Fruit fly (Drosophila melanogaster) whole organism, embryonic: ENCODE data around the gene CG5639.

ENCODE experiments used
- Awh ChIP-seq: fragments of 200-800 bp; sonication (Bioruptor generic); IDR thresholded peaks from 2 replicates; pipeline ENCODE4, ENCODE4 v1.3.6; 2022; ENCODE audit warnings: missing biosample characterization, missing genetic modification characterization
- CG11504 ChIP-seq: fragments of 200-800 bp; sonication (Bioruptor generic); optimal IDR thresholded peaks from 3 replicates; lab custom pipeline; 2019; ENCODE audit warnings: missing biosample characterization, mild to moderate bottlenecking, missing genetic modification characterization, moderate library complexity
- CG13424 ChIP-seq: fragments of 200-800 bp; sonication (Bioruptor generic); optimal IDR thresholded peaks from 2 replicates; lab custom pipeline; 2019; ENCODE audit warnings: missing biosample characterization, mild to moderate bottlenecking, missing genetic modification characterization, moderate library complexity
- CG14441 ChIP-seq: fragments of 200-800 bp; sonication (Bioruptor generic); IDR thresholded peaks from 2 replicates; pipeline ENCODE4 v1.3.6; 2022; ENCODE audit warnings: missing biosample characterization, missing genetic modification characterization
- CG2129 ChIP-seq: fragments of 200-800 bp; sonication (Bioruptor generic); IDR thresholded peaks from 2 replicates; pipeline ENCODE4 v1.3.6; 2022; ENCODE audit warnings: missing biosample characterization, missing genetic modification characterization; ENCODE audit not compliant: partially characterized antibody
- CG3065 ChIP-seq: fragments of 200-800 bp; sonication (Bioruptor generic); optimal IDR thresholded peaks from 2 replicates; lab custom pipeline; 2016; ENCODE audit warnings: missing biosample characterization, missing genetic modification characterization
- CG32532 ChIP-seq: fragments of 200-800 bp; sonication (Bioruptor generic); IDR thresholded peaks from 2 replicates; pipeline ENCODE4 v1.3.6; 2022; ENCODE audit warnings: missing biosample characterization, missing genetic modification characterization
- CG34376 ChIP-seq: fragments of 200-800 bp; sonication (Bioruptor generic); optimal IDR thresholded peaks from 2 replicates; lab custom pipeline; 2018; ENCODE audit warnings: missing biosample characterization, mild to moderate bottlenecking, missing genetic modification characterization
- CG8359 ChIP-seq: fragments of 200-800 bp; sonication (Bioruptor generic); optimal IDR thresholded peaks from 2 replicates; lab custom pipeline; 2017; ENCODE audit warnings: missing biosample characterization, mild to moderate bottlenecking, missing genetic modification characterization, borderline replicate concordance
- CG9817 ChIP-seq: fragments of 200-800 bp; sonication (Bioruptor generic); optimal IDR thresholded peaks from 2 replicates; lab custom pipeline; 2018; ENCODE audit warnings: missing biosample characterization, mild to moderate bottlenecking, missing genetic modification characterization, moderate library complexity
- CG9876 ChIP-seq: fragments of 200-800 bp; sonication (Bioruptor generic); optimal IDR thresholded peaks from 2 replicates; lab custom pipeline; 2016; ENCODE audit warnings: missing biosample characterization, missing genetic modification characterization
- Dad ChIP-seq: fragments of 200-800 bp; sonication (Bioruptor generic); optimal IDR thresholded peaks from 3 replicates; lab custom pipeline; 2016; ENCODE audit warnings: missing biosample characterization, missing genetic modification characterization
- Ets65A ChIP-seq: fragments of 200-800 bp; sonication (Bioruptor generic); peaks from one replicate; lab custom pipeline; 2016; ENCODE audit warnings: missing biosample characterization, missing genetic modification characterization
- HmgD ChIP-seq: fragments of 200-800 bp; sonication (Bioruptor generic); optimal IDR thresholded peaks from 3 replicates; lab custom pipeline; 2016; ENCODE audit warnings: missing biosample characterization, missing genetic modification characterization
- Jarid2 ChIP-seq: fragments of 200-800 bp; sonication (Bioruptor generic); optimal IDR thresholded peaks from 3 replicates; lab custom pipeline; 2017; ENCODE audit warnings: mild to moderate bottlenecking, missing biosample characterization, missing genetic modification reagents, missing genetic modification characterization
- Lhr ChIP-seq: fragments of 200-800 bp; sonication (Bioruptor generic); optimal IDR thresholded peaks from 3 replicates; lab custom pipeline; 2017; ENCODE audit warnings: mild to moderate bottlenecking, missing biosample characterization, missing genetic modification reagents, missing genetic modification characterization
- MESR4 ChIP-seq: fragments of 200-800 bp; sonication (Bioruptor generic); optimal IDR thresholded peaks from 2 replicates; lab custom pipeline; 2018; ENCODE audit warnings: missing biosample characterization, mild to moderate bottlenecking, missing genetic modification characterization, moderate library complexity
- NC2β ChIP-seq: fragments of 200-800 bp; sonication (Bioruptor generic); optimal IDR thresholded peaks from 2 replicates; lab custom pipeline; 2016; ENCODE audit warnings: missing biosample characterization, missing genetic modification characterization
- Ravus ChIP-seq: fragments of 200-800 bp; sonication (Bioruptor generic); IDR thresholded peaks from 2 replicates; pipeline ENCODE4 v1.3.6; 2022; ENCODE audit warnings: missing biosample characterization, missing genetic modification characterization
- Stat92E ChIP-seq, 3 experiments: fragments of >200 bp in 2 of 3; fragments of 200-800 bp in 1 of 3; sonication (Bioruptor generic) in 1 of 3; optimal IDR thresholded peaks; 2 replicates each; lab custom pipeline; 2017 to 2019; ENCODE audit warnings: missing biosample characterization in 3 of 3, missing genetic modification characterization in 3 of 3, mild to moderate bottlenecking in 1 of 3, moderate library complexity in 1 of 3
- Usf ChIP-seq: fragments of 200-800 bp; sonication (Bioruptor generic); optimal IDR thresholded peaks from 2 replicates; lab custom pipeline; 2017; ENCODE audit warnings: missing genotype, missing biosample characterization, missing genetic modification characterization
- ato ChIP-seq: fragments of 200-800 bp; sonication (Bioruptor generic); IDR thresholded peaks from 2 replicates; pipeline ENCODE4 v1.3.6; 2022; ENCODE audit warnings: missing biosample characterization, missing genetic modification characterization; ENCODE audit not compliant: partially characterized antibody
- az2 ChIP-seq: fragments of 200-800 bp; sonication (Bioruptor generic); optimal IDR thresholded peaks from 3 replicates; lab custom pipeline; 2016; ENCODE audit warnings: missing biosample characterization, missing genetic modification characterization
- bcd ChIP-seq: fragments of 200-800 bp; sonication (Bioruptor generic); optimal IDR thresholded peaks from 2 replicates; lab custom pipeline; 2017; ENCODE audit warnings: missing biosample characterization, mild to moderate bottlenecking, missing genetic modification characterization
- bsh ChIP-seq, 2 experiments: fragments of 200-800 bp; sonication (Bioruptor generic); optimal IDR thresholded peaks; 2 replicates each; lab custom pipeline; 2017 to 2018; ENCODE audit warnings: mild to moderate bottlenecking in 2 of 2, missing biosample characterization in 2 of 2, missing genetic modification characterization in 2 of 2, moderate library complexity in 1 of 2
- cg ChIP-seq: fragments of 200-800 bp; sonication (Bioruptor generic); optimal IDR thresholded peaks from 3 replicates; lab custom pipeline; 2019; ENCODE audit warnings: missing biosample characterization, mild to moderate bottlenecking, missing genetic modification characterization, moderate library complexity
- exex ChIP-seq: fragments of 200-800 bp; sonication (Bioruptor generic); optimal IDR thresholded peaks from 4 replicates; lab custom pipeline; 2018; ENCODE audit warnings: missing biosample characterization, mild to moderate bottlenecking, missing genetic modification characterization, moderate library complexity
- eyg ChIP-seq: fragments of 200-800 bp; sonication (Bioruptor generic); optimal IDR thresholded peaks from 3 replicates; lab custom pipeline; 2016; ENCODE audit warnings: missing biosample characterization, missing genetic modification characterization
- fd96Cb ChIP-seq: fragments of 200-800 bp; sonication (Bioruptor generic); optimal IDR thresholded peaks from 2 replicates; lab custom pipeline; 2018; ENCODE audit warnings: missing biosample characterization, mild to moderate bottlenecking, missing genetic modification characterization, moderate library complexity
- gcm ChIP-seq: fragments of 200-800 bp; sonication (Bioruptor generic); optimal IDR thresholded peaks from 2 replicates; lab custom pipeline; 2019; ENCODE audit warnings: missing biosample characterization, mild to moderate bottlenecking, missing genetic modification characterization, moderate library complexity
- ham ChIP-seq: fragments of 200-800 bp; sonication (Bioruptor generic); IDR thresholded peaks from 2 replicates; pipeline ENCODE4 v1.3.6; 2022; ENCODE audit warnings: missing biosample characterization, missing genetic modification characterization
- kay ChIP-seq: fragments of 200-800 bp; sonication (Bioruptor generic); optimal IDR thresholded peaks from 2 replicates; lab custom pipeline; 2016; ENCODE audit warnings: missing biosample characterization, missing genetic modification characterization
- ken ChIP-seq: fragments of 200-800 bp; sonication (Bioruptor generic); IDR thresholded peaks from 3 replicates; pipeline ENCODE4 v1.3.6; 2022; ENCODE audit warnings: missing biosample characterization, missing genetic modification characterization
- lab ChIP-seq: fragments of 200-800 bp; sonication (Bioruptor generic); optimal IDR thresholded peaks from 3 replicates; lab custom pipeline; 2017; ENCODE audit warnings: missing biosample characterization, missing genetic modification characterization, mild to moderate bottlenecking, moderate library complexity, missing genetic modification reagents
- lov ChIP-seq, 2 experiments: fragments of 200-800 bp in 1 of 2; fragments of >200 bp in 1 of 2; sonication (Bioruptor generic) in 1 of 2; IDR thresholded peaks in 1 of 2; optimal IDR thresholded peaks in 1 of 2; 2 replicates in 1 of 2; 3 replicates in 1 of 2; pipeline versions ENCODE4 v1.3.6 to Lab custom; 2017 to 2022; ENCODE audit warnings: missing biosample characterization in 1 of 2, missing genetic modification characterization in 1 of 2
- pb ChIP-seq: fragments of 200-800 bp; sonication (Bioruptor generic); optimal IDR thresholded peaks from 3 replicates; lab custom pipeline; 2016; ENCODE audit warnings: missing biosample characterization, missing genetic modification characterization
- pros ChIP-seq: fragments of 200-800 bp; sonication (Bioruptor generic); optimal IDR thresholded peaks from 3 replicates; lab custom pipeline; 2019; ENCODE audit warnings: missing biosample characterization, mild to moderate bottlenecking, missing genetic modification characterization, moderate library complexity
- row ChIP-seq: fragments of 200-800 bp; sonication (Bioruptor generic); IDR thresholded peaks from 3 replicates; pipeline ENCODE4 v1.3.6; 2022; ENCODE audit warnings: missing biosample characterization, missing genetic modification characterization
- sc ChIP-seq, 3 experiments: fragments of >200 bp in 2 of 3; fragments of 200-800 bp in 1 of 3; sonication (Bioruptor generic) in 1 of 3; optimal IDR thresholded peaks; 2 replicates in 2 of 3; 3 replicates in 1 of 3; lab custom pipeline; 2017; ENCODE audit warnings: mild to moderate bottlenecking in 1 of 3, missing biosample characterization in 1 of 3, missing genetic modification characterization in 1 of 3, missing genetic modification reagents in 1 of 3
- sens-2 ChIP-seq: fragments of 200-800 bp; sonication (Bioruptor generic); IDR thresholded peaks from 2 replicates; pipeline ENCODE4 v1.3.6; 2022; ENCODE audit warnings: missing biosample characterization, missing genetic modification characterization
- seq ChIP-seq: fragments of 200-800 bp; sonication (Bioruptor generic); IDR thresholded peaks from 2 replicates; pipeline ENCODE4 v1.3.6; 2022; ENCODE audit warnings: missing biosample characterization, missing genetic modification characterization
- slbo ChIP-seq: fragments of 200-800 bp; sonication (Bioruptor generic); IDR thresholded peaks from 2 replicates; pipeline ENCODE4 v1.3.6; 2022; ENCODE audit warnings: missing biosample characterization, missing genetic modification characterization
- slp2 ChIP-seq: fragments of 200-800 bp; sonication (Bioruptor generic); optimal IDR thresholded peaks from 2 replicates; lab custom pipeline; 2016; ENCODE audit warnings: missing biosample characterization, missing genetic modification characterization
- stc ChIP-seq: fragments of 200-800 bp; sonication (Bioruptor generic); IDR thresholded peaks from 2 replicates; pipeline ENCODE4 v1.3.6; 2022; ENCODE audit warnings: missing biosample characterization, missing genetic modification characterization
- tin ChIP-seq: fragments of 200-800 bp; sonication (Bioruptor generic); optimal IDR thresholded peaks from 3 replicates; lab custom pipeline; 2016; ENCODE audit warnings: missing biosample characterization, missing genetic modification characterization
- unpg ChIP-seq: fragments of 200-800 bp; sonication (Bioruptor generic); optimal IDR thresholded peaks from 3 replicates; lab custom pipeline; 2018; ENCODE audit warnings: missing biosample characterization, mild to moderate bottlenecking, missing genetic modification characterization, moderate library complexity
- usp ChIP-seq: fragments of >200 bp; optimal IDR thresholded peaks from 2 replicates; lab custom pipeline; 2017; ENCODE audit warnings: missing biosample characterization, missing genetic modification characterization
- vfl ChIP-seq: fragments of 200-800 bp; sonication (Bioruptor generic); optimal IDR thresholded peaks from 2 replicates; lab custom pipeline; 2016; ENCODE audit warnings: missing biosample characterization, missing genetic modification characterization
- zf30C ChIP-seq: fragments of 200-800 bp; sonication (Bioruptor generic); optimal IDR thresholded peaks from 3 replicates; lab custom pipeline; 2018; ENCODE audit warnings: missing biosample characterization, mild to moderate bottlenecking, missing genetic modification characterization

CG5639 gene

dm6 chr3R:27581890-27582487, 13.9 kb downstream of the CG5639 start, which contains the start of gene wdb (continued):
- TF ChIP-seq CG9876 (GFP tag; lab: Kevin White, UChicago) (peak; percentile 32), stc (GFP tag; lab: Robert Waterston, UW) (no peak), unpg (GFP tag; lab: Kevin White, UChicago) (no peak), kay (no peak), seq (GFP tag; lab: Robert Waterston, UW) (no peak), CG3065 (GFP tag; lab: Kevin White, UChicago) (no peak), slp2 (GFP tag; lab: Kevin White, UChicago) (peak; percentile 64), Lhr (GFP tag; lab: Kevin White, UChicago) (no peak), eyg (no peak), MESR4 (GFP tag; lab: Kevin White, UChicago) (peak; percentile 93), sens-2 (GFP tag; lab: Robert Waterston, UW) (no peak), az2 (GFP tag; lab: Kevin White, UChicago) (peak; percentile 45), vfl (GFP tag; lab: Kevin White, UChicago) (peak; percentile 52), CG32532 (GFP tag; lab: Robert Waterston, UW) (no peak), pros (GFP tag; lab: Kevin White, UChicago) (no peak), ham (GFP tag; lab: Robert Waterston, UW) (no peak), sc (optimal IDR thresholded peaks at IDR 0.05; lab: Kevin White, UChicago) (no peak), sc (GFP tag; optimal IDR thresholded peaks at IDR 0.05; lab: Kevin White, UChicago) (no peak), Stat92E (GFP tag; optimal IDR thresholded peaks at IDR 0.05; lab: Kevin White, UChicago) (no peak), Dad (GFP tag; lab: Kevin White, UChicago) (peak; percentile 47), pb (GFP tag; lab: Kevin White, UChicago) (peak; percentile 14), lab (GFP tag; lab: Kevin White, UChicago) (no peak), tin (peak; percentile 45), CG2129 (GFP tag; lab: Robert Waterston, UW) (no peak), row (GFP tag; lab: Robert Waterston, UW) (no peak), HmgD (no peak), CG34376 (GFP tag; lab: Kevin White, UChicago) (no peak), usp (GFP tag; lab: Kevin White, UChicago) (no peak), Ravus (GFP tag; lab: Robert Waterston, UW) (no peak), slbo (no peak), CG14441 (no peak), CG11504 (tag; lab: Kevin White, UChicago) (no peak), Ets65A (peak; percentile 96), CG13424 (tag; lab: Kevin White, UChicago) (peak; percentile 31), Usf (GFP tag; lab: Kevin White, UChicago) (no peak), NC2β (no peak), bcd (GFP tag; lab: Kevin White, UChicago) (peak; percentile 54), ato (GFP tag; lab: Robert Waterston, UW) (no peak), lov (optimal IDR thresholded peaks at IDR 0.05; lab: Kevin White, UChicago) (no peak), lov (GFP tag; IDR thresholded peaks at IDR 0.05; lab: Robert Waterston, UW) (no peak), cg (GFP tag; lab: Kevin White, UChicago) (peak; percentile 24), ken (GFP tag; lab: Robert Waterston, UW) (no peak), CG9817 (tag; lab: Kevin White, UChicago) (peak; percentile 60), Jarid2 (no peak), bsh (GFP tag; optimal IDR thresholded peaks at IDR 0.05; lab: Kevin White, UChicago) (peak in 1 of 2 experiments; percentile 33), zf30C (GFP tag; lab: Kevin White, UChicago) (no peak), gcm (no peak), CG8359 (GFP tag; lab: Kevin White, UChicago) (no peak), fd96Cb (peak; percentile 18), exex (tag; lab: Kevin White, UChicago) (no peak), Awh (GFP tag; lab: Robert Waterston, UW) (no peak)
